Fruit fly (Drosophila melanogaster) whole organism, embryonic: ENCODE measurements around the gene CG42633.

Experiments used
- B-H1 ChIP-seq: fragments of 200-800 bp; sonication (Bioruptor generic); IDR thresholded peaks from 3 replicates; pipeline ENCODE4 v1.3.6; 2022; ENCODE audit warnings: missing biosample characterization, missing genetic modification characterization
- Bdp1 ChIP-seq: fragments of 200-800 bp; sonication (Bioruptor generic); optimal IDR thresholded peaks from 3 replicates; lab custom pipeline; 2016; ENCODE audit warnings: missing biosample characterization, missing genetic modification characterization
- Bteb2 ChIP-seq: fragments of 200-800 bp; sonication (Bioruptor generic); optimal IDR thresholded peaks from 2 replicates; lab custom pipeline; 2016; ENCODE audit warnings: missing biosample characterization, missing genetic modification characterization
- CG10274 ChIP-seq: fragments of 200-800 bp; sonication (Bioruptor generic); optimal IDR thresholded peaks from 3 replicates; lab custom pipeline; 2017; ENCODE audit warnings: missing biosample characterization, mild to moderate bottlenecking, missing genetic modification characterization
- CG10366 ChIP-seq: fragments of 200-800 bp; sonication (Bioruptor generic); IDR thresholded peaks from 2 replicates; pipeline ENCODE4 v1.3.6; 2022; ENCODE audit warnings: missing biosample characterization, missing genetic modification characterization
- CG11093 ChIP-seq: fragments of 200-800 bp; sonication (Bioruptor generic); IDR thresholded peaks from 3 replicates; pipeline ENCODE4 v1.3.6; 2022; ENCODE audit warnings: missing biosample characterization, missing genetic modification characterization
- CG11398 ChIP-seq: fragments of 200-800 bp; sonication (Bioruptor generic); optimal IDR thresholded peaks from 2 replicates; lab custom pipeline; 2016; ENCODE audit warnings: missing biosample characterization, missing genetic modification characterization
- CG12071 ChIP-seq: fragments of 200-800 bp; sonication (Bioruptor generic); optimal IDR thresholded peaks from 3 replicates; lab custom pipeline; 2018; ENCODE audit warnings: missing biosample characterization, mild to moderate bottlenecking, missing genetic modification characterization
- CG1233 ChIP-seq: fragments of 200-800 bp; sonication (Bioruptor generic); optimal IDR thresholded peaks from 4 replicates; lab custom pipeline; 2018; ENCODE audit warnings: missing biosample characterization, mild to moderate bottlenecking, missing genetic modification characterization
- CG12391 ChIP-seq: fragments of 200-800 bp; sonication (Bioruptor generic); optimal IDR thresholded peaks from 3 replicates; lab custom pipeline; 2018; ENCODE audit warnings: missing biosample characterization, mild to moderate bottlenecking, missing genetic modification characterization, moderate library complexity
- CG13287 ChIP-seq: fragments of 200-800 bp; sonication (Bioruptor generic); IDR thresholded peaks from 2 replicates; pipeline ENCODE4 v1.3.6; 2022; ENCODE audit warnings: missing biosample characterization, missing genetic modification characterization; ENCODE audit not compliant: partially characterized antibody
- CG14014 ChIP-seq: fragments of 200-800 bp; sonication (Bioruptor generic); IDR thresholded peaks from 2 replicates; pipeline ENCODE4 v1.3.6; 2022; ENCODE audit warnings: missing biosample characterization, missing genetic modification characterization
- CG1602 ChIP-seq: fragments of 200-800 bp; sonication (Bioruptor generic); optimal IDR thresholded peaks from 3 replicates; lab custom pipeline; 2016; ENCODE audit warnings: missing biosample characterization, missing genetic modification characterization
- CG1603 ChIP-seq: fragments of 200-800 bp; sonication (Bioruptor generic); optimal IDR thresholded peaks from 2 replicates; lab custom pipeline; 2019; ENCODE audit warnings: missing biosample characterization, mild to moderate bottlenecking, missing genetic modification characterization, moderate library complexity
- CG30431 ChIP-seq: fragments of 200-800 bp; sonication (Bioruptor generic); optimal IDR thresholded peaks from 2 replicates; lab custom pipeline; 2017; ENCODE audit warnings: missing biosample characterization, missing genetic modification characterization
- CG31388 ChIP-seq: fragments of 200-800 bp; sonication (Bioruptor generic); optimal IDR thresholded peaks from 2 replicates; lab custom pipeline; 2016; ENCODE audit warnings: missing biosample characterization, missing genetic modification characterization
- CG4360 ChIP-seq: fragments of 200-800 bp; sonication (Bioruptor generic); IDR thresholded peaks from 2 replicates; pipeline ENCODE4 v1.3.6; 2022; ENCODE audit warnings: missing biosample characterization, missing genetic modification characterization
- CG4424 ChIP-seq: fragments of 200-800 bp; sonication (Bioruptor generic); optimal IDR thresholded peaks from 3 replicates; lab custom pipeline; 2016; ENCODE audit warnings: missing biosample characterization, missing genetic modification characterization
- CG6654 ChIP-seq: fragments of 200-800 bp; sonication (Bioruptor generic); optimal IDR thresholded peaks from 2 replicates; lab custom pipeline; 2017; ENCODE audit warnings: missing biosample characterization, mild to moderate bottlenecking, missing genetic modification characterization
- CG7271 ChIP-seq: fragments of 200-800 bp; sonication (Bioruptor generic); optimal IDR thresholded peaks from 2 replicates; lab custom pipeline; 2018; ENCODE audit warnings: missing biosample characterization, mild to moderate bottlenecking, missing genetic modification characterization, moderate library complexity
- CG7928 ChIP-seq: fragments of 200-800 bp; sonication (Bioruptor generic); optimal IDR thresholded peaks from 2 replicates; lab custom pipeline; 2017; ENCODE audit warnings: missing biosample characterization, mild to moderate bottlenecking, missing genetic modification characterization
- CG8765 ChIP-seq: fragments of 200-800 bp; sonication (Bioruptor generic); IDR thresholded peaks from 2 replicates; pipeline ENCODE4 v1.3.6; 2022; ENCODE audit warnings: missing biosample characterization, missing genetic modification characterization
- CG9797 ChIP-seq: fragments of 200-800 bp; sonication (Bioruptor generic); optimal IDR thresholded peaks from 3 replicates; lab custom pipeline; 2018; ENCODE audit warnings: missing biosample characterization, mild to moderate bottlenecking, missing genetic modification characterization
- CG9932 ChIP-seq: fragments of 200-800 bp; sonication (Bioruptor generic); IDR thresholded peaks from 2 replicates; pipeline ENCODE4 v1.3.6; 2022; ENCODE audit warnings: missing biosample characterization, missing genetic modification characterization
- CTCF ChIP-seq: fragments of 200-800 bp; sonication (Bioruptor generic); optimal IDR thresholded peaks from 2 replicates; lab custom pipeline; 2017; ENCODE audit warnings: missing biosample characterization, mild to moderate bottlenecking, missing genetic modification characterization, moderate library complexity
- CoRest ChIP-seq: fragments of 200-800 bp; sonication (Bioruptor generic); optimal IDR thresholded peaks from 3 replicates; lab custom pipeline; 2018; ENCODE audit warnings: missing biosample characterization, mild to moderate bottlenecking, missing genetic modification characterization, moderate library complexity
- CrebB ChIP-seq: fragments of 200-800 bp; sonication (Bioruptor generic); optimal IDR thresholded peaks from 3 replicates; lab custom pipeline; 2018; ENCODE audit warnings: missing biosample characterization, mild to moderate bottlenecking, missing genetic modification characterization
- Doc3 ChIP-seq: fragments of 200-800 bp; sonication (Bioruptor generic); IDR thresholded peaks from 3 replicates; pipeline ENCODE4 v1.3.6; 2022; ENCODE audit warnings: missing biosample characterization, missing genetic modification characterization; ENCODE audit not compliant: partially characterized antibody
- Gsc ChIP-seq: fragments of 200-800 bp; sonication (Bioruptor generic); IDR thresholded peaks from 2 replicates; pipeline ENCODE4 v1.3.6; 2022; ENCODE audit warnings: missing biosample characterization, missing genetic modification characterization
- HLH4C ChIP-seq: fragments of 200-800 bp; sonication (Bioruptor generic); IDR thresholded peaks from 3 replicates; pipeline ENCODE4 v1.3.6; 2022; ENCODE audit warnings: missing biosample characterization, missing genetic modification characterization; ENCODE audit not compliant: partially characterized antibody
- Hmr ChIP-seq: fragments of 200-800 bp; sonication (Bioruptor generic); optimal IDR thresholded peaks from 3 replicates; lab custom pipeline; 2017; ENCODE audit warnings: mild to moderate bottlenecking, missing biosample characterization, missing genetic modification reagents, missing genetic modification characterization
- Hmx ChIP-seq: fragments of 200-800 bp; sonication (Bioruptor generic); optimal IDR thresholded peaks from 2 replicates; lab custom pipeline; 2016; ENCODE audit warnings: missing biosample characterization, missing genetic modification characterization
- Med ChIP-seq: fragments of 200-800 bp; sonication (Bioruptor generic); peaks from one replicate; lab custom pipeline; 2016; ENCODE audit warnings: missing biosample characterization, missing genetic modification characterization, mild to moderate bottlenecking, inconsistent platforms, moderate library complexity
- NFAT ChIP-seq: fragments of 200-800 bp; sonication (Bioruptor generic); IDR thresholded peaks from 2 replicates; pipeline ENCODE4 v1.3.6; 2022; ENCODE audit warnings: missing biosample characterization, missing genetic modification characterization
- Nf-YA ChIP-seq: fragments of 200-800 bp; sonication (Bioruptor generic); IDR thresholded peaks from 2 replicates; pipeline ENCODE4 v1.3.6; 2022; ENCODE audit warnings: missing biosample characterization, missing genetic modification characterization
- Nf-YC ChIP-seq: fragments of 200-800 bp; optimal IDR thresholded peaks from 3 replicates; lab custom pipeline; 2019; ENCODE audit warnings: missing biosample characterization, mild to moderate bottlenecking, missing genetic modification characterization, moderate library complexity
- Oaz ChIP-seq: fragments of 200-800 bp; sonication (Bioruptor generic); IDR thresholded peaks from 2 replicates; pipeline ENCODE4 v1.3.6; 2022; ENCODE audit warnings: missing biosample characterization, missing genetic modification characterization
- Ssrp ChIP-seq: fragments of 200-800 bp; sonication (Bioruptor generic); optimal IDR thresholded peaks from 2 replicates; lab custom pipeline; 2018; ENCODE audit warnings: missing biosample characterization, mild to moderate bottlenecking, missing genetic modification characterization, moderate library complexity
- Xbp1 ChIP-seq: fragments of 200-800 bp; sonication (Bioruptor generic); optimal IDR thresholded peaks from 3 replicates; lab custom pipeline; 2016; ENCODE audit warnings: missing biosample characterization, mild to moderate bottlenecking, missing genetic modification characterization
- aop ChIP-seq: fragments of 200-800 bp; sonication (Bioruptor generic); IDR thresholded peaks from 2 replicates; pipeline ENCODE4 v1.3.6; 2022; ENCODE audit warnings: missing biosample characterization, missing genetic modification characterization
- ato ChIP-seq: fragments of 200-800 bp; sonication (Bioruptor generic); IDR thresholded peaks from 2 replicates; pipeline ENCODE4 v1.3.6; 2022; ENCODE audit warnings: missing biosample characterization, missing genetic modification characterization; ENCODE audit not compliant: partially characterized antibody
- chinmo ChIP-seq: fragments of 200-800 bp; sonication (Bioruptor generic); IDR thresholded peaks from 4 replicates; pipeline ENCODE4 v1.3.6; 2022; ENCODE audit warnings: missing biosample characterization, missing genetic modification characterization; ENCODE audit not compliant: partially characterized antibody
- dan ChIP-seq: fragments of 200-800 bp; sonication (Bioruptor generic); IDR thresholded peaks from 2 replicates; pipeline ENCODE4 v1.3.6; 2022; ENCODE audit warnings: missing biosample characterization, missing genetic modification characterization
- en ChIP-seq: fragments of 200-800 bp; sonication (Bioruptor generic); optimal IDR thresholded peaks from 2 replicates; lab custom pipeline; 2016; ENCODE audit warnings: missing biosample characterization, missing genetic modification characterization
- ftz-f1 ChIP-seq: fragments of 200-800 bp; sonication (Bioruptor generic); optimal IDR thresholded peaks from 2 replicates; lab custom pipeline; 2016; ENCODE audit warnings: missing biosample characterization, missing genetic modification characterization
- gcm2 ChIP-seq: fragments of 200-800 bp; sonication (Bioruptor generic); optimal IDR thresholded peaks from 2 replicates; lab custom pipeline; 2016; ENCODE audit warnings: missing biosample characterization, missing genetic modification characterization
- gfzf ChIP-seq: fragments of 200-800 bp; sonication (Bioruptor generic); optimal IDR thresholded peaks from 2 replicates; lab custom pipeline; 2016; ENCODE audit warnings: missing biosample characterization, mild to moderate bottlenecking, missing genetic modification characterization, moderate library complexity
- kni ChIP-seq: fragments of 200-800 bp; sonication (Bioruptor generic); optimal IDR thresholded peaks from 3 replicates; lab custom pipeline; 2017; ENCODE audit warnings: mild to moderate bottlenecking, missing biosample characterization, missing genetic modification reagents, missing genetic modification characterization
- seq ChIP-seq: fragments of 200-800 bp; sonication (Bioruptor generic); IDR thresholded peaks from 2 replicates; pipeline ENCODE4 v1.3.6; 2022; ENCODE audit warnings: missing biosample characterization, missing genetic modification characterization
- tio ChIP-seq: fragments of 200-800 bp; sonication (Bioruptor generic); optimal IDR thresholded peaks from 2 replicates; lab custom pipeline; 2017; ENCODE audit warnings: missing biosample characterization, missing genetic modification characterization, inconsistent platforms
- vnd ChIP-seq: fragments of 200-800 bp; sonication (Bioruptor generic); IDR thresholded peaks from 3 replicates; pipeline ENCODE4 v1.3.6; 2022; ENCODE audit warnings: missing biosample characterization, missing genetic modification characterization; ENCODE audit not compliant: partially characterized antibody

CG42633 gene

dm6 chr3R:10784058-10784499 lies 2.0 kb upstream of the CG42633 start, which contains the start of the genes mRpL37 and Rbp1 (continued):
- TF ChIP-seq dan (peak; percentile 43; the same call in 1 of the 2 replicates), Nf-YA (GFP tag; lab: Robert Waterston, UW) (no peak), CTCF (GFP tag; lab: Kevin White, UChicago) (no peak), chinmo (GFP tag; lab: Robert Waterston, UW) (peak; percentile 66; the same call in 1 of the 4 replicates), CG9932 (GFP tag; lab: Robert Waterston, UW) (peak; percentile 91), CoRest (tag; lab: Kevin White, UChicago) (peak; percentile 90), CG12391 (tag; lab: Kevin White, UChicago) (peak; percentile 88), ftz-f1 (GFP tag; lab: Kevin White, UChicago) (no peak), Hmr (GFP tag; lab: Kevin White, UChicago) (no peak), CG11398 (no peak), en (GFP tag; lab: Kevin White, UChicago) (no peak), seq (GFP tag; lab: Robert Waterston, UW) (no peak), CG31388 (GFP tag; lab: Kevin White, UChicago) (no peak), Oaz (GFP tag; lab: Robert Waterston, UW) (no peak), CG13287 (GFP tag; lab: Robert Waterston, UW) (peak; percentile 84), Nf-YC (tag; lab: Kevin White, UChicago) (peak; percentile 76), Med (GFP tag; lab: Kevin White, UChicago) (peak; percentile 81), CG4360 (GFP tag; lab: Robert Waterston, UW) (no peak), gfzf (peak; percentile 42), ato (GFP tag; lab: Robert Waterston, UW) (peak; percentile 30; the same call in 1 of the 2 replicates), Bteb2 (GFP tag; lab: Kevin White, UChicago) (peak; percentile 54), CG10274 (GFP tag; lab: Kevin White, UChicago) (no peak), Ssrp (peak; percentile 81), aop (GFP tag; lab: Robert Waterston, UW) (no peak), CrebB (tag; lab: Kevin White, UChicago) (no peak), CG14014 (peak; percentile 54; the same call in 1 of the 2 replicates), CG8765 (GFP tag; lab: Robert Waterston, UW) (peak; percentile 84), Doc3 (peak; percentile 84), CG30431 (peak; percentile 40), CG6654 (GFP tag; lab: Kevin White, UChicago) (peak; percentile 11), CG7928 (peak; percentile 21), kni (no peak), Gsc (peak; percentile 50; the same call in 1 of the 2 replicates), Bdp1 (peak; percentile 39), gcm2 (GFP tag; lab: Kevin White, UChicago) (no peak), CG11093 (peak; percentile 80; the same call in 2 of the 3 replicates), CG1602 (GFP tag; lab: Kevin White, UChicago) (peak; percentile 76), tio (peak; percentile 66), NFAT (GFP tag; lab: Robert Waterston, UW) (peak; percentile 58; the same call in 1 of the 2 replicates), Xbp1 (peak; percentile 86), Hmx (GFP tag; lab: Kevin White, UChicago) (no peak), vnd (GFP tag; lab: Robert Waterston, UW) (peak; percentile 88), CG9797 (peak; percentile 71), HLH4C (GFP tag; lab: Robert Waterston, UW) (peak; percentile 90), B-H1 (peak; percentile 55; the same call in 1 of the 3 replicates), CG1603 (no peak), CG7271 (tag; lab: Kevin White, UChicago) (no peak), CG4424 (GFP tag; lab: Kevin White, UChicago) (peak; percentile 77), CG10366 (GFP tag; lab: Robert Waterston, UW) (peak; percentile 54), CG1233 (GFP tag; lab: Kevin White, UChicago) (peak; percentile 73), CG12071 (GFP tag; lab: Kevin White, UChicago) (no peak)
